Fruit fly (Drosophila melanogaster) whole organism, pupa: ENCODE data around the gene comm2.

Experiments
- CG13204 ChIP-seq: fragments of 200-800 bp; sonication (Bioruptor generic); optimal IDR thresholded peaks from 2 replicates; lab custom pipeline; 2018; ENCODE audit warnings: missing biosample characterization, mild to moderate bottlenecking, missing genetic modification characterization, moderate library complexity
- CG32121 ChIP-seq: fragments of 200-800 bp; sonication (Bioruptor generic); IDR thresholded peaks from 2 replicates; pipeline ENCODE4 v1.3.6; 2022; ENCODE audit warnings: missing biosample characterization, missing genetic modification characterization
- CG4496 ChIP-seq: fragments of 200-800 bp; sonication (Bioruptor generic); IDR thresholded peaks from 3 replicates; pipeline ENCODE4 v1.3.6; 2022; ENCODE audit warnings: missing biosample characterization, missing genetic modification characterization
- CG8159 ChIP-seq: fragments of 200-800 bp; sonication (Bioruptor generic); optimal IDR thresholded peaks from 3 replicates; lab custom pipeline; 2018; ENCODE audit warnings: missing biosample characterization, mild to moderate bottlenecking, missing genetic modification characterization, moderate library complexity
- CG8301 ChIP-seq: fragments of 200-800 bp; sonication (Bioruptor generic); optimal IDR thresholded peaks from 2 replicates; lab custom pipeline; 2018; ENCODE audit warnings: missing biosample characterization, mild to moderate bottlenecking, missing genetic modification characterization
- EcR ChIP-seq: fragments of 200-800 bp; sonication (Bioruptor generic); optimal IDR thresholded peaks from 3 replicates; lab custom pipeline; 2019; ENCODE audit warnings: missing biosample characterization, missing genetic modification characterization, mild to moderate bottlenecking, moderate library complexity, missing genetic modification reagents
- Ets98B ChIP-seq: fragments of 200-800 bp; sonication (Bioruptor generic); IDR thresholded peaks from 2 replicates; pipeline ENCODE4 v1.3.6; 2022; ENCODE audit warnings: missing biosample characterization, missing genetic modification characterization
- Pif1A ChIP-seq: fragments of 200-800 bp; sonication (Bioruptor generic); optimal IDR thresholded peaks from 3 replicates; lab custom pipeline; 2016; ENCODE audit warnings: missing biosample characterization, missing genetic modification characterization

- TF ChIP-seq CG8301 (tag; lab: Kevin White, UChicago) (no peak), EcR (GFP tag; lab: Kevin White, UChicago) (no peak), CG32121 (GFP tag; lab: Robert Waterston, UW) (no peak), CG4496 (GFP tag; lab: Robert Waterston, UW) (no peak), Pif1A (GFP tag; lab: Kevin White, UChicago) (no peak), CG13204 (GFP tag; lab: Kevin White, UChicago) (no peak), CG8159 (tag; lab: Kevin White, UChicago) (no peak), Ets98B (GFP tag; lab: Robert Waterston, UW) (no peak)
These were observed 33.9 kb downstream of the comm2 start for dm6 chr3L:15665741-15666140.
